Worm (Caenorhabditis elegans) whole organism, L2 larva: ENCODE data around the gene srx-24.

Experiments used
- C34F6.9 ChIP-seq: fragments of 150-350 bp; optimal IDR thresholded peaks from 2 replicates; lab custom pipeline; 2014; ENCODE audit warnings: missing biosample characterization, missing genetic modification characterization
- R02D3.7 ChIP-seq: fragments of 150-350 bp; optimal IDR thresholded peaks from 2 replicates; lab custom pipeline; 2014; ENCODE audit warnings: missing biosample characterization, missing genetic modification characterization
- Y55F3AM.14 ChIP-seq: fragments of 200-800 bp; sonication (Bioruptor generic); optimal IDR thresholded peaks from 2 replicates; lab custom pipeline; 2018; ENCODE audit warnings: mild to moderate bottlenecking, missing genetic modification characterization, missing compliant biosample characterization
- aly-2 ChIP-seq: fragments of 150-350 bp; optimal IDR thresholded peaks from 2 replicates; lab custom pipeline; 2014; ENCODE audit warnings: missing biosample characterization, missing genetic modification characterization
- ama-1 ChIP-seq: fragments of 150-350 bp; optimal IDR thresholded peaks from 2 replicates; lab custom pipeline; 2018; ENCODE audit warnings: inconsistent platforms
- blmp-1 ChIP-seq: sonication (generic microtip); optimal IDR thresholded peaks from 2 replicates; lab custom pipeline; 2017; ENCODE audit warnings: missing genetic modification characterization, mild to moderate bottlenecking, missing compliant biosample characterization, antibody characterized with exemption, moderate library complexity; ENCODE audit not compliant: insufficient read depth
- crh-2 ChIP-seq: sonication (generic microtip); optimal IDR thresholded peaks from 2 replicates; lab custom pipeline; 2017; ENCODE audit warnings: missing biosample characterization, missing genetic modification characterization
- dmd-4 ChIP-seq: sonication (generic microtip); optimal IDR thresholded peaks from 2 replicates; lab custom pipeline; 2017; ENCODE audit warnings: missing biosample characterization, missing genetic modification characterization
- egl-27 ChIP-seq: sonication (generic microtip); optimal IDR thresholded peaks from 3 replicates; lab custom pipeline; 2017; ENCODE audit warnings: missing biosample characterization, missing genetic modification reagents, missing genetic modification characterization
- elt-1 ChIP-seq: fragments of 150-350 bp; optimal IDR thresholded peaks from 2 replicates; lab custom pipeline; 2014; ENCODE audit warnings: missing biosample characterization, missing genetic modification characterization
- elt-3 ChIP-seq: sonication (generic microtip); optimal IDR thresholded peaks from 2 replicates; lab custom pipeline; 2017; ENCODE audit warnings: missing biosample characterization, missing genetic modification characterization
- fos-1 ChIP-seq: fragments of 150-350 bp; optimal IDR thresholded peaks from 2 replicates; lab custom pipeline; 2014; ENCODE audit warnings: missing biosample characterization, missing genetic modification characterization
- gmeb-1 ChIP-seq: fragments of 150-350 bp; optimal IDR thresholded peaks from 2 replicates; lab custom pipeline; 2014; ENCODE audit warnings: missing biosample characterization, missing genetic modification characterization
- lin-11 ChIP-seq: fragments of 150-350 bp; sonication (generic microtip); optimal IDR thresholded peaks from 2 replicates; lab custom pipeline; 2014; ENCODE audit warnings: missing biosample characterization, missing genetic modification characterization, inconsistent platforms, mixed read lengths
- lin-39 ChIP-seq: fragments of 150-350 bp; optimal IDR thresholded peaks from 2 replicates; lab custom pipeline; 2014; ENCODE audit warnings: missing biosample characterization, missing genetic modification reagents, missing genetic modification characterization
- mab-5 ChIP-seq: fragments of 150-350 bp; optimal IDR thresholded peaks from 2 replicates; lab custom pipeline; 2014; ENCODE audit warnings: missing biosample characterization, missing genetic modification characterization
- mbf-1 ChIP-seq: sonication (generic microtip); optimal IDR thresholded peaks from 2 replicates; lab custom pipeline; 2017; ENCODE audit warnings: missing biosample characterization, missing genetic modification characterization
- mdl-1 ChIP-seq, 2 experiments: fragments of 150-350 bp in 1 of 2; sonication (generic microtip) in 1 of 2; optimal IDR thresholded peaks; 2 replicates each; lab custom pipeline; 2017; ENCODE audit warnings: missing biosample characterization in 2 of 2, missing genetic modification characterization in 2 of 2
- nhr-10 ChIP-seq: sonication (generic microtip); optimal IDR thresholded peaks from 2 replicates; lab custom pipeline; 2017; ENCODE audit warnings: missing biosample characterization, missing genetic modification characterization
- nhr-129 ChIP-seq: fragments of 150-350 bp; optimal IDR thresholded peaks from 2 replicates; lab custom pipeline; 2014; ENCODE audit warnings: missing biosample characterization, missing genetic modification characterization
- nhr-21 ChIP-seq: fragments of 150-350 bp; optimal IDR thresholded peaks from 2 replicates; lab custom pipeline; 2014; ENCODE audit warnings: missing biosample characterization, missing genetic modification characterization
- nhr-23 ChIP-seq: fragments of 150-350 bp; optimal IDR thresholded peaks from 2 replicates; lab custom pipeline; 2014; ENCODE audit warnings: missing biosample characterization, missing genetic modification reagents, missing genetic modification characterization
- nhr-237 ChIP-seq: fragments of 150-350 bp; optimal IDR thresholded peaks from 2 replicates; lab custom pipeline; 2014; ENCODE audit warnings: missing biosample characterization, missing genetic modification characterization
- nhr-25 ChIP-seq: fragments of 150-350 bp; sonication (generic microtip); optimal IDR thresholded peaks from 3 replicates; lab custom pipeline; 2014; ENCODE audit warnings: missing biosample characterization, missing genetic modification characterization
- nhr-6 ChIP-seq: fragments of 150-350 bp; optimal IDR thresholded peaks from 2 replicates; lab custom pipeline; 2014; ENCODE audit warnings: missing biosample characterization, missing genetic modification characterization
- peb-1 ChIP-seq: fragments of 150-350 bp; optimal IDR thresholded peaks from 2 replicates; lab custom pipeline; 2014; ENCODE audit warnings: missing biosample characterization, missing genetic modification characterization
- sem-4 ChIP-seq: fragments of 150-350 bp; optimal IDR thresholded peaks from 2 replicates; lab custom pipeline; 2014; ENCODE audit warnings: missing biosample characterization, missing genetic modification reagents, missing genetic modification characterization
- skn-1 ChIP-seq: sonication (generic microtip); optimal IDR thresholded peaks from 2 replicates; lab custom pipeline; 2017; ENCODE audit warnings: missing biosample characterization, missing genetic modification characterization
- sma-3 ChIP-seq: sonication (generic microtip); optimal IDR thresholded peaks from 2 replicates; lab custom pipeline; 2016; ENCODE audit warnings: missing genetic modification reagents, missing genetic modification characterization, missing compliant biosample characterization
- sma-9 ChIP-seq, 2 experiments: fragments of 150-350 bp in 1 of 2; sonication (generic microtip) in 1 of 2; optimal IDR thresholded peaks; 2 replicates each; lab custom pipeline; 2014 to 2016; ENCODE audit warnings: missing genetic modification characterization in 2 of 2, mild to moderate bottlenecking in 1 of 2, missing biosample characterization in 1 of 2, missing compliant biosample characterization in 1 of 2, missing genetic modification reagents in 1 of 2, moderate library complexity in 1 of 2
- snpc-4 ChIP-seq: fragments of 150-350 bp; optimal IDR thresholded peaks from 2 replicates; lab custom pipeline; 2014; ENCODE audit warnings: missing biosample characterization, missing genetic modification characterization
- unc-39 ChIP-seq: fragments of 150-350 bp; optimal IDR thresholded peaks from 2 replicates; lab custom pipeline; 2014; ENCODE audit warnings: missing biosample characterization, missing genetic modification characterization
- unc-62 ChIP-seq: fragments of 150-350 bp; optimal IDR thresholded peaks from 2 replicates; lab custom pipeline; 2014; ENCODE audit warnings: missing biosample characterization, missing genetic modification reagents, missing genetic modification characterization
- zag-1 ChIP-seq: fragments of 150-350 bp; optimal IDR thresholded peaks from 2 replicates; lab custom pipeline; 2014; ENCODE audit warnings: missing biosample characterization, missing genetic modification characterization
- ztf-1 ChIP-seq: fragments of 200-800 bp; sonication (Bioruptor generic); conservative IDR thresholded peaks from 2 replicates; pipeline ENCODE4 v1.3.6; 2022; ENCODE audit warnings: missing genetic modification characterization, missing compliant biosample characterization
- ztf-11 ChIP-seq: sonication (generic microtip); optimal IDR thresholded peaks from 2 replicates; lab custom pipeline; 2017; ENCODE audit warnings: missing biosample characterization, missing genetic modification characterization
- ztf-4 ChIP-seq: fragments of 150-350 bp; optimal IDR thresholded peaks from 2 replicates; lab custom pipeline; 2014; ENCODE audit warnings: missing biosample characterization, missing genetic modification characterization

The srx-24 gene

DNA sequence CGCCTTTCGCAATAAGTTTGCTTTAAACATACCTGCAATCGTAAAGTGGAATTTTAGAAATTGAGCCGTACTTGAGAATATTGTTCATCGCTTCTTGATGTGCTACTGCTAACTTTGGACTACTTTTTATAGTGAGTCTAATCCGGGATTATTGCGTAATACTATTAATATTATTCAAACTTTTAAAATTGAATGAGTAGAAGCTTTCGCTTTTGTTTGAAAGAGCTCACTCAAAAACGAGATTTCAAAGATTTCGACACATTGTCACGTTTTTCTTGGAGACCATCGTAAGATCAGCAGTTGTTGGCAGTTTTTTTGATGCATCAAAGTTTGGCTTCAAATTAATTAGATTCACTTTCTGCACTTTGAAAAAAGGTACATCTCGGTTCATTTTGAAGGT is 36.4 kb downstream of the srx-24 start, which contains the start of gene srt-28:
TSS of gene srt-28 (minus strand) at position 101 of the 400 bp plus-strand sequence.
- TF ChIP-seq C34F6.9 (no peak), R02D3.7 (tag; lab: Kevin White, UChicago) (no peak), zag-1 (tag; lab: Kevin White, UChicago) (no peak), sma-3 (GFP tag; lab: Kevin White, UChicago) (no peak), ama-1 (no peak), dmd-4 (tag; lab: Kevin White, UChicago) (no peak), nhr-6 (tag; lab: Kevin White, UChicago) (no peak), mdl-1 (tag; optimal IDR thresholded peaks at IDR 0.05; lab: Kevin White, UChicago) (no peak), skn-1 (no peak), mbf-1 (tag; lab: Kevin White, UChicago) (no peak), nhr-23 (no peak), crh-2 (no peak), aly-2 (tag; lab: Kevin White, UChicago) (no peak), nhr-237 (no peak), nhr-129 (tag; lab: Kevin White, UChicago) (no peak)

DNA sequence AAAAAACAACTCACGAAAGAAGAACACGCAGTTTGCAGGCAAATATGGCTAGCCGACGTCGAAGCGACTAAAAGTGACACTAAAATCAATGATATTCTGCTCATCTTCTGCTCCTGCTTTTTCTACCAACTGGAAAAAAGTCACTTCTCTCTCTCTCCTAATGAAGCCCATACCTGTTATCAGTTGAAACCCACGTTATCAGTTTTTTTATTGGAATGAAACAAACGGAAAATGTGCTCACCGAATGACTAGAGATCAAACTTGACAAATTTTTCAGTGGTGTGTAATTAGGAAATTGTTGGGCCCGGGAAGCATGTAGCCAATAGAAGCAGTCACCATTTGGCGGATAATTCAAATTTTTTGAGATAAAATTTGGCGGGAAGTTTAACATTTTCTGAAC is 38.5 kb downstream of the srx-24 start, which contains the start of gene C24B9.3:
TSS of gene C24B9.3 (minus strand) at position 171 of the 400 bp plus-strand sequence.
- TF ChIP-seq mab-5 (tag; lab: Kevin White, UChicago) (no peak), fos-1 (tag; lab: Kevin White, UChicago) (peak; percentile 69), crh-2 (peak; percentile 8), nhr-25 (no peak), sma-9 (GFP tag; optimal IDR thresholded peaks at IDR 0.05; lab: Kevin White, UChicago) (peak; percentile 39), sma-9 (tag; optimal IDR thresholded peaks at IDR 0.05; lab: Kevin White, UChicago) (no peak), mdl-1 (tag; optimal IDR thresholded peaks at IDR 0.05; lab: Kevin White, UChicago) (no peak), gmeb-1 (tag; lab: Kevin White, UChicago) (peak; percentile 5), snpc-4 (tag; lab: Kevin White, UChicago) (no peak)

DNA sequence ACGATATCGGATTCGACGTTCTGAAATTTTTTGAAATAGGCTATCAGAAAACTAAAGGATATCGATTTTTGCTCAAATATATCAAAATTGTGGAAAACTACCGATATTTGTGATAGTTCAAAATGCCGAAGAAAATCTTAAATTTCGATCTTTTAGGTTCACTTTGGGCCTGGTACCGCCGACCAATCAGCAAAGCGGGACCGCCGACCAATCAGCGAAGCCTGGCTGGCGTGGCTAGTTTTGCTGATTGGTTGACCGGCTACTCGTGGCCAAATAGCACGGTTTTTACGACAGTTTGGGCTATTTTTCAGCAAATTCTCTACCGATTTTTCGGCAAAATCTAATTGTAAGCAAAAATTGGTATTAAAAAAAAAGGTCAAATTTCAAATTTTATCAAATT is 39.7 kb downstream of the srx-24 start:
- TF ChIP-seq skn-1 (no peak), aly-2 (tag; lab: Kevin White, UChicago) (no peak), Y55F3AM.14 (GFP tag; lab: Kevin White, UChicago) (no peak), dmd-4 (tag; lab: Kevin White, UChicago) (no peak), zag-1 (tag; lab: Kevin White, UChicago) (no peak), nhr-6 (tag; lab: Kevin White, UChicago) (no peak), ztf-1 (GFP tag; lab: Robert Waterston, UW) (no peak)

DNA sequence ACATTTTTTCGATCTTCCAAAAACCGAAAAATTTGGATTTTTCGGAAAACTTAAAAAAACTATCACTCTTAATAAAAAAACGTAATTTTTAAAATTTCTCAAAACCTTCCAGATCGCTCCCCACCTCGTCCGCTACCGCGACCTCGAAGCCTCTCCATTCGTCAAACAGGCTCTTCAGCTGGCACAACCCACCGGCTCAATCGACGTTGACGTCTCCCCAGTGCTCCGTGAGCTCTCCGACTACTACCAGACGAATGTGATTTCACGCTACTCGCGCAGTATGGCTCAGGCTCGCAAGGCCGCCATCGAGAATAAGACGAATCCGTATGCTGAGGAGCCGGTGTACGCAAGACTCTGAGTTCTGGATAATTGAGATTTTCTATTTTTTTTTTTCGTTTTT is 43.5 kb downstream of the srx-24 start:
- TF ChIP-seq nhr-237 (no peak), lin-39 (tag; lab: Kevin White, UChicago) (no peak), unc-62 (GFP tag; lab: Kevin White, UChicago) (no peak), skn-1 (no peak), blmp-1 (no peak), mdl-1 (tag; optimal IDR thresholded peaks at IDR 0.05; lab: Kevin White, UChicago) (no peak), ztf-11 (tag; lab: Kevin White, UChicago) (no peak), mbf-1 (tag; lab: Kevin White, UChicago) (no peak), lin-11 (tag; lab: Kevin White, UChicago) (no peak), ztf-4 (no peak), nhr-6 (tag; lab: Kevin White, UChicago) (no peak), fos-1 (tag; lab: Kevin White, UChicago) (no peak), nhr-21 (no peak), elt-3 (tag; lab: Kevin White, UChicago) (no peak), elt-1 (tag; lab: Kevin White, UChicago) (no peak)

DNA sequence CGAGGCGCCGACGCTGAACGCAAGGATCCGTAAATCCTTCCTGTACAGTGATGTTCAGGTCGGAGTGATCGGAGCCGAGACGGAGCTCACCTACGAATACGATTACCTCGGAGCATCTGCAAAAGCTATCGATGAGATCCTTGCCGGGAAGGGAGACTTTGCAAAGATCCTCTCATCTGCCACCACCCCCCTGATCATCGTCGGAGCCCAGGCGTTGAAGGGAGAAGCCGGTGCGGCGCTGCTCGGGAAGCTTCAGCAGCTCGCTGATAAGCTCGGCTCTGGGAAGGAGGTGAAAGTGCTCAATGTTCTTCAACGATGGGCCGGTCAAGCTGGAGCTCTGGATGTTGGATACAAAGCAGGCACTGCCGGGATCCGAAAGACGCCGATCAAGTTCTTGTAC is 46.6 kb downstream of the srx-24 start:
- no peak for TF ChIP-seq skn-1

DNA sequence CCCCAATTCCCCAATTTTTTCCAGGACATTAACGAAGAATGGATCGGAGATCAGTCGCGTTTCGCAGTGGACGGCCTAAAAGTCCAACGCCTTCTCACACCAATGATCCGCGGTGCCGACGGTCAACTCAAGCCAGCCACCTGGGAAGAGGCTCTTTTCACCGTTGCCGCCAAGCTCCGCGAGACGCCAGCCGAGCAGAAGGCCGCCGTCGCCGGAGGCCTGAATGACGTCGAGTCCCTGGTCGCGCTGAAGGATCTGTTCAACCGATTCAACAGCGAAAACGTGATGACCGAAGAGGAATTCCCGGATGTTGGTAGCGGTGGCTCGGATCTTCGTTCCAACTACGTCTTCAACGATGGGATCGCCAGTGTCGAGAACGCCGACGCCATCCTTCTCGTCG is 47.0 kb downstream of the srx-24 start:
- TF ChIP-seq ztf-4: no peak
- no peak for TF ChIP-seq nhr-23
- TF ChIP-seq ztf-11 (tag; lab: Kevin White, UChicago): no peak
- no peak for TF ChIP-seq nhr-6 (tag; lab: Kevin White, UChicago)
- no peak for TF ChIP-seq ztf-1 (GFP tag; lab: Robert Waterston, UW)
- TF ChIP-seq dmd-4 (tag; lab: Kevin White, UChicago): no peak
- TF ChIP-seq mbf-1 (tag; lab: Kevin White, UChicago): no peak
- TF ChIP-seq Y55F3AM.14 (GFP tag; lab: Kevin White, UChicago): no peak
- TF ChIP-seq nhr-237: no peak
- no peak for TF ChIP-seq sma-9 (GFP tag; optimal IDR thresholded peaks at IDR 0.05; lab: Kevin White, UChicago)
- TF ChIP-seq sma-9 (tag; optimal IDR thresholded peaks at IDR 0.05; lab: Kevin White, UChicago): no peak
- TF ChIP-seq ama-1: no peak
- no peak for TF ChIP-seq unc-39 (tag; lab: Kevin White, UChicago)
- no peak for TF ChIP-seq gmeb-1 (tag; lab: Kevin White, UChicago)
- TF ChIP-seq nhr-25: no peak
- no peak for TF ChIP-seq crh-2
- TF ChIP-seq egl-27: no peak
- TF ChIP-seq sem-4 (tag; lab: Kevin White, UChicago): no peak
- no peak for TF ChIP-seq peb-1
- TF ChIP-seq nhr-10 (tag; lab: Kevin White, UChicago): no peak
